Fruit fly (Drosophila melanogaster) whole organism, embryonic: ENCODE measurements around the gene Ubc7.

Source experiments
- ATbp ChIP-seq: fragments of 200-800 bp; sonication (Bioruptor generic); optimal IDR thresholded peaks from 2 replicates; lab custom pipeline; 2017; ENCODE audit warnings: missing biosample characterization, mild to moderate bottlenecking, missing genetic modification characterization, missing genetic modification reagents
- Adf1 ChIP-seq: fragments of 200-800 bp; sonication (Bioruptor generic); IDR thresholded peaks from 2 replicates; pipeline ENCODE4 v1.3.6; 2022; ENCODE audit warnings: missing biosample characterization, missing genetic modification characterization
- Aef1 ChIP-seq: fragments of 200-800 bp; sonication (Bioruptor generic); IDR thresholded peaks from 3 replicates; pipeline ENCODE4 v1.3.6; 2022; ENCODE audit warnings: missing biosample characterization, missing genetic modification characterization
- CG10321 ChIP-seq: fragments of 200-800 bp; sonication (Bioruptor generic); IDR thresholded peaks from 2 replicates; pipeline ENCODE4 v1.3.6; 2022; ENCODE audit warnings: missing biosample characterization, missing genetic modification characterization
- CG10959 ChIP-seq: fragments of 200-800 bp; sonication (Bioruptor generic); IDR thresholded peaks from 2 replicates; pipeline ENCODE4 v1.3.6; 2022; ENCODE audit warnings: missing biosample characterization, missing genetic modification characterization
- CG11247 ChIP-seq: fragments of 200-800 bp; sonication (Bioruptor generic); IDR thresholded peaks from 2 replicates; pipeline ENCODE4 v1.3.6; 2022; ENCODE audit warnings: missing biosample characterization, missing genetic modification characterization
- CG12155 ChIP-seq: fragments of 200-800 bp; sonication (Bioruptor generic); optimal IDR thresholded peaks from 3 replicates; lab custom pipeline; 2016; ENCODE audit warnings: missing biosample characterization, missing genetic modification characterization
- CG12744 ChIP-seq: fragments of 200-800 bp; sonication (Bioruptor generic); optimal IDR thresholded peaks from 2 replicates; lab custom pipeline; 2016; ENCODE audit warnings: missing biosample characterization, missing genetic modification characterization
- CG12769 ChIP-seq: fragments of 200-800 bp; sonication (Bioruptor generic); optimal IDR thresholded peaks from 2 replicates; lab custom pipeline; 2019; ENCODE audit warnings: missing biosample characterization, mild to moderate bottlenecking, missing genetic modification characterization, moderate library complexity
- CG14050 ChIP-seq: fragments of 200-800 bp; sonication (Bioruptor generic); IDR thresholded peaks from 3 replicates; pipeline ENCODE4 v1.3.6; 2022; ENCODE audit warnings: missing biosample characterization, missing genetic modification characterization
- CG15073 ChIP-seq: fragments of 200-800 bp; sonication (Bioruptor generic); optimal IDR thresholded peaks from 2 replicates; lab custom pipeline; 2016; ENCODE audit warnings: missing biosample characterization, missing genetic modification characterization
- CG17568 ChIP-seq: fragments of 200-800 bp; sonication (Bioruptor generic); optimal IDR thresholded peaks from 2 replicates; lab custom pipeline; 2018; ENCODE audit warnings: missing biosample characterization, mild to moderate bottlenecking, missing genetic modification characterization, moderate library complexity
- CG17612 ChIP-seq: fragments of 200-800 bp; sonication (Bioruptor generic); IDR thresholded peaks from 2 replicates; pipeline ENCODE4 v1.3.6; 2022; ENCODE audit warnings: missing biosample characterization, missing genetic modification characterization
- CG1792 ChIP-seq: fragments of 200-800 bp; sonication (Bioruptor generic); optimal IDR thresholded peaks from 2 replicates; lab custom pipeline; 2016; ENCODE audit warnings: missing biosample characterization, missing genetic modification characterization
- CG18619 ChIP-seq: fragments of 200-800 bp; sonication (Bioruptor generic); optimal IDR thresholded peaks from 3 replicates; lab custom pipeline; 2017; ENCODE audit warnings: missing biosample characterization, mild to moderate bottlenecking, missing genetic modification characterization
- CG3065 ChIP-seq: fragments of 200-800 bp; sonication (Bioruptor generic); optimal IDR thresholded peaks from 2 replicates; lab custom pipeline; 2016; ENCODE audit warnings: missing biosample characterization, missing genetic modification characterization
- CG31365 ChIP-seq: fragments of 200-800 bp; sonication (Bioruptor generic); optimal IDR thresholded peaks from 2 replicates; lab custom pipeline; 2018; ENCODE audit warnings: missing biosample characterization, mild to moderate bottlenecking, missing genetic modification characterization
- CG32532 ChIP-seq: fragments of 200-800 bp; sonication (Bioruptor generic); IDR thresholded peaks from 2 replicates; pipeline ENCODE4 v1.3.6; 2022; ENCODE audit warnings: missing biosample characterization, missing genetic modification characterization
- CG3281 ChIP-seq: fragments of 200-800 bp; sonication (Bioruptor generic); optimal IDR thresholded peaks from 3 replicates; lab custom pipeline; 2017; ENCODE audit warnings: missing biosample characterization, mild to moderate bottlenecking, missing genetic modification characterization
- CG4707 ChIP-seq: fragments of 200-800 bp; sonication (Bioruptor generic); optimal IDR thresholded peaks from 2 replicates; lab custom pipeline; 2018; ENCODE audit warnings: missing biosample characterization, mild to moderate bottlenecking, missing genetic modification characterization, moderate library complexity
- CG6765 ChIP-seq: fragments of 200-800 bp; sonication (Bioruptor generic); optimal IDR thresholded peaks from 3 replicates; lab custom pipeline; 2017; ENCODE audit warnings: missing biosample characterization, mild to moderate bottlenecking, missing genetic modification characterization
- CG7372 ChIP-seq: fragments of 200-800 bp; sonication (Bioruptor generic); IDR thresholded peaks from 2 replicates; pipeline ENCODE4 v1.3.6; 2022; ENCODE audit warnings: missing biosample characterization, missing genetic modification characterization
- CG8765 ChIP-seq: fragments of 200-800 bp; sonication (Bioruptor generic); IDR thresholded peaks from 2 replicates; pipeline ENCODE4 v1.3.6; 2022; ENCODE audit warnings: missing biosample characterization, missing genetic modification characterization
- CG8944 ChIP-seq: fragments of 200-800 bp; sonication (Bioruptor generic); optimal IDR thresholded peaks from 3 replicates; lab custom pipeline; 2016; ENCODE audit warnings: missing biosample characterization, missing genetic modification characterization
- CG9797 ChIP-seq: fragments of 200-800 bp; sonication (Bioruptor generic); optimal IDR thresholded peaks from 3 replicates; lab custom pipeline; 2018; ENCODE audit warnings: missing biosample characterization, mild to moderate bottlenecking, missing genetic modification characterization
- CG9932 ChIP-seq: fragments of 200-800 bp; sonication (Bioruptor generic); IDR thresholded peaks from 2 replicates; pipeline ENCODE4 v1.3.6; 2022; ENCODE audit warnings: missing biosample characterization, missing genetic modification characterization
- CrebB ChIP-seq: fragments of 200-800 bp; sonication (Bioruptor generic); optimal IDR thresholded peaks from 3 replicates; lab custom pipeline; 2018; ENCODE audit warnings: missing biosample characterization, mild to moderate bottlenecking, missing genetic modification characterization
- Dip2 ChIP-seq: fragments of 200-800 bp; sonication (Bioruptor generic); IDR thresholded peaks from 2 replicates; pipeline ENCODE4 v1.3.6; 2022; ENCODE audit warnings: missing biosample characterization, missing genetic modification characterization
- Eip74EF ChIP-seq, 2 experiments: fragments of 200-800 bp in 1 of 2; fragments of >200 bp in 1 of 2; sonication (Bioruptor generic) in 1 of 2; optimal IDR thresholded peaks; 2 replicates each; lab custom pipeline; 2017 to 2019; ENCODE audit warnings: missing biosample characterization in 2 of 2, missing genetic modification characterization in 2 of 2, mild to moderate bottlenecking in 1 of 2, moderate library complexity in 1 of 2
- Fer1 ChIP-seq: fragments of 200-800 bp; sonication (Bioruptor generic); optimal IDR thresholded peaks from 2 replicates; lab custom pipeline; 2017; ENCODE audit warnings: missing biosample characterization, mild to moderate bottlenecking, missing genetic modification characterization
- Hsf ChIP-seq: fragments of 200-800 bp; sonication (Bioruptor generic); optimal IDR thresholded peaks from 3 replicates; lab custom pipeline; 2016; ENCODE audit warnings: missing biosample characterization, missing genetic modification characterization
- Lhr ChIP-seq: fragments of 200-800 bp; sonication (Bioruptor generic); optimal IDR thresholded peaks from 3 replicates; lab custom pipeline; 2017; ENCODE audit warnings: mild to moderate bottlenecking, missing biosample characterization, missing genetic modification reagents, missing genetic modification characterization
- Opbp ChIP-seq: fragments of 200-800 bp; sonication (Bioruptor generic); IDR thresholded peaks from 3 replicates; pipeline ENCODE4 v1.3.6; 2022; ENCODE audit warnings: missing biosample characterization, missing genetic modification characterization; ENCODE audit not compliant: partially characterized antibody
- Poxn ChIP-seq: fragments of 200-800 bp; sonication (Bioruptor generic); IDR thresholded peaks from 2 replicates; pipeline ENCODE4 v1.3.6; 2022; ENCODE audit warnings: missing biosample characterization, missing genetic modification characterization
- Rfx ChIP-seq: fragments of 200-800 bp; sonication (Bioruptor generic); IDR thresholded peaks from 2 replicates; pipeline ENCODE4 v1.3.6; 2022; ENCODE audit warnings: missing biosample characterization, missing genetic modification characterization
- Scr ChIP-seq: fragments of 200-800 bp; sonication (Bioruptor generic); IDR thresholded peaks from 2 replicates; pipeline ENCODE4 v1.3.6; 2022; ENCODE audit warnings: missing biosample characterization, missing genetic modification characterization; ENCODE audit not compliant: partially characterized antibody
- Sry-δ ChIP-seq: fragments of 200-800 bp; sonication (Bioruptor generic); optimal IDR thresholded peaks from 2 replicates; lab custom pipeline; 2016; ENCODE audit warnings: missing biosample characterization, missing genetic modification characterization
- Stat92E ChIP-seq, 3 experiments: fragments of >200 bp in 2 of 3; fragments of 200-800 bp in 1 of 3; sonication (Bioruptor generic) in 1 of 3; optimal IDR thresholded peaks; 2 replicates each; lab custom pipeline; 2017 to 2019; ENCODE audit warnings: missing biosample characterization in 3 of 3, missing genetic modification characterization in 3 of 3, mild to moderate bottlenecking in 1 of 3, moderate library complexity in 1 of 3
- TFAM ChIP-seq: fragments of 200-800 bp; sonication (Bioruptor generic); optimal IDR thresholded peaks from 2 replicates; lab custom pipeline; 2017; ENCODE audit warnings: missing biosample characterization, missing genetic modification characterization, inconsistent platforms
- bbx ChIP-seq: fragments of 200-800 bp; sonication (Bioruptor generic); IDR thresholded peaks from 2 replicates; pipeline ENCODE4 v1.3.6; 2022; ENCODE audit warnings: missing biosample characterization, missing genetic modification characterization; ENCODE audit not compliant: partially characterized antibody
- dm ChIP-seq: fragments of 200-800 bp; sonication (Bioruptor generic); optimal IDR thresholded peaks from 3 replicates; lab custom pipeline; 2016; ENCODE audit warnings: missing biosample characterization, missing genetic modification characterization
- esg ChIP-seq: fragments of 200-800 bp; sonication (Bioruptor generic); conservative IDR thresholded peaks from 2 replicates; pipeline ENCODE4 v1.3.6; 2022; ENCODE audit warnings: missing biosample characterization, missing genetic modification characterization
- gce ChIP-seq: fragments of 200-800 bp; sonication (Bioruptor generic); IDR thresholded peaks from 3 replicates; pipeline ENCODE4 v1.3.6; 2022; ENCODE audit warnings: missing biosample characterization, missing genetic modification characterization
- hb ChIP-seq: fragments of 200-800 bp; sonication (Bioruptor generic); IDR thresholded peaks from 3 replicates; pipeline ENCODE4 v1.3.6; 2022; ENCODE audit warnings: missing biosample characterization, missing genetic modification characterization; ENCODE audit not compliant: partially characterized antibody
- kah ChIP-seq: fragments of 200-800 bp; sonication (Bioruptor generic); optimal IDR thresholded peaks from 2 replicates; lab custom pipeline; 2018; ENCODE audit warnings: missing biosample characterization, mild to moderate bottlenecking, missing genetic modification characterization
- onecut ChIP-seq: fragments of 200-800 bp; sonication (Bioruptor generic); IDR thresholded peaks from 2 replicates; pipeline ENCODE4 v1.3.6; 2022; ENCODE audit warnings: missing biosample characterization, missing genetic modification characterization
- otp ChIP-seq: fragments of 200-800 bp; sonication (Bioruptor generic); IDR thresholded peaks from 3 replicates; pipeline ENCODE4, ENCODE4 v1.3.6; 2022; ENCODE audit warnings: missing biosample characterization, missing genetic modification characterization
- pan ChIP-seq, 4 experiments: fragments of >200 bp in 3 of 4; fragments of 200-800 bp in 1 of 4; sonication (Bioruptor generic) in 1 of 4; optimal IDR thresholded peaks in 3 of 4; IDR thresholded peaks in 1 of 4; 2 replicates each; pipeline versions ENCODE4 v1.3.6 to Lab custom; 2017 to 2022; ENCODE audit warnings: missing biosample characterization in 2 of 4, missing genetic modification characterization in 2 of 4, mixed read lengths in 1 of 4
- row ChIP-seq: fragments of 200-800 bp; sonication (Bioruptor generic); IDR thresholded peaks from 3 replicates; pipeline ENCODE4 v1.3.6; 2022; ENCODE audit warnings: missing biosample characterization, missing genetic modification characterization
- ssp ChIP-seq: fragments of 200-800 bp; sonication (Bioruptor generic); IDR thresholded peaks from 2 replicates; pipeline ENCODE4 v1.3.6; 2022; ENCODE audit warnings: missing biosample characterization, missing genetic modification characterization
- sug ChIP-seq: fragments of 200-800 bp; optimal IDR thresholded peaks from 2 replicates; lab custom pipeline; 2019; ENCODE audit warnings: missing biosample characterization, mild to moderate bottlenecking, missing genetic modification characterization, moderate library complexity

Gene Ubc7

DNA sequence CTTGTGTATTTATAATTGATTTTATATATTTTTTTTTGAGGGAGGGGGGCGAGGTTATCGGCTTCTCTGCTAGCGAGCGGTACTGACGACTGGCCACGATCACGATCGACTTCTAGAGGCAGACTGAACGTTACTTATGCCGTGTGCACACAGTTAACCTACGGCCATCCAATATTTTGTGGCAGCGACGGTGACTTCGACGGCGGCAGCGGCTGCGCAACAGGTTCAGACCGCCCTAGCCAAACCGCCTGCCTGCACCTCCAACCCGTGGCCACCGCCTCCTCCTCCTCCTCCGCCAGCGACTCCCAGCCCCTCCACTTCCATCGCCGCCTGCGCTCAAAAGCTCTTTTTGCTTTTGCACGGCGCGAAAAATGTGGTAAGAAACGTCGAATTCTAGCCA, 28.0 kb downstream of the Ubc7 start, which contains the start of gene CG9782 (continued):
- TF ChIP-seq CG8944 (no peak), Eip74EF (GFP tag; optimal IDR thresholded peaks at IDR 0.05; lab: Kevin White, UChicago) (no peak), CG6765 (GFP tag; lab: Kevin White, UChicago) (no peak), sug (tag; lab: Kevin White, UChicago) (no peak), CG17568 (no peak), Rfx (GFP tag; lab: Robert Waterston, UW) (0 out of 2 replicates have a peak, but pooled peaks have one; percentile 21), ATbp (GFP tag; lab: Kevin White, UChicago) (no peak), CG31365 (tag; lab: Kevin White, UChicago) (no peak), CG18619 (GFP tag; lab: Kevin White, UChicago) (no peak), CG9932 (GFP tag; lab: Robert Waterston, UW) (0 out of 2 replicates have a peak, but pooled peaks have one; percentile 19), Fer1 (GFP tag; lab: Kevin White, UChicago) (no peak), pan (optimal IDR thresholded peaks at IDR 0.05; lab: Kevin White, UChicago) (no peak), pan (GFP tag; optimal IDR thresholded peaks at IDR 0.05 in 1 of 2, IDR thresholded peaks at IDR 0.05 in 1 of 2) (no peak), Stat92E (GFP tag; optimal IDR thresholded peaks at IDR 0.05; lab: Kevin White, UChicago) (no peak), CG11247 (GFP tag; lab: Robert Waterston, UW) (no peak), CG14050 (GFP tag; lab: Robert Waterston, UW) (no peak), gce (GFP tag; lab: Robert Waterston, UW) (no peak), Poxn (GFP tag; lab: Robert Waterston, UW) (no peak), CG10959 (no peak), CG10321 (no peak), dm (no peak), Sry-δ (GFP tag; lab: Kevin White, UChicago) (no peak), Aef1 (GFP tag; lab: Robert Waterston, UW) (no peak), CG32532 (GFP tag; lab: Robert Waterston, UW) (peak; percentile 29; the same call in 1 of the 2 replicates), CG4707 (GFP tag; lab: Kevin White, UChicago) (no peak), Dip2 (no peak), kah (GFP tag; lab: Kevin White, UChicago) (no peak), Adf1 (GFP tag; lab: Robert Waterston, UW) (peak; percentile 81), CG3065 (GFP tag; lab: Kevin White, UChicago) (no peak), CrebB (tag; lab: Kevin White, UChicago) (no peak), CG9797 (GFP tag; lab: Kevin White, UChicago) (no peak), bbx (GFP tag; lab: Robert Waterston, UW) (peak; percentile 17; the same call in 1 of the 2 replicates), CG1792 (GFP tag; lab: Kevin White, UChicago) (no peak), CG7372 (GFP tag; lab: Robert Waterston, UW) (no peak), CG15073 (no peak), CG3281 (GFP tag; lab: Kevin White, UChicago) (no peak), Lhr (no peak), CG12155 (GFP tag; lab: Kevin White, UChicago) (no peak), onecut (no peak), ssp (GFP tag; lab: Robert Waterston, UW) (no peak), Scr (GFP tag; lab: Robert Waterston, UW) (no peak), hb (GFP tag; lab: Robert Waterston, UW) (no peak), Hsf (no peak), esg (GFP tag; lab: Robert Waterston, UW) (no peak), TFAM (GFP tag; lab: Kevin White, UChicago) (no peak), Opbp (GFP tag; lab: Robert Waterston, UW) (peak; percentile 47; the same call in 1 of the 3 replicates), CG17612 (GFP tag; lab: Robert Waterston, UW) (no peak), CG8765 (GFP tag; lab: Robert Waterston, UW) (no peak), CG12769 (tag; lab: Kevin White, UChicago) (peak; percentile 80), CG12744 (GFP tag; lab: Kevin White, UChicago) (no peak), row (GFP tag; lab: Robert Waterston, UW) (peak; percentile 21; the same call in 1 of the 3 replicates), otp (GFP tag; lab: Robert Waterston, UW) (no peak)
